Worm (Caenorhabditis elegans): ENCODE results near the gene lgg-1.

- TF ChIP-seq dpff-1 (tag; optimal IDR thresholded peaks at IDR 0.05) (no peak), rcor-1 (GFP tag; IDR thresholded peaks at IDR 0.05) (no peak), snpc-1.3 (tag; optimal IDR thresholded peaks at IDR 0.05; ENCODE audit: insufficient read depth) (no peak), unc-62 (GFP tag; optimal IDR thresholded peaks at IDR 0.05) (no peak), repo-1 (tag; optimal IDR thresholded peaks at IDR 0.05) (no peak), T26A5.8 (tag; optimal IDR thresholded peaks at IDR 0.05) (no peak), ekl-4 (GFP tag; IDR thresholded peaks at IDR 0.05) (no peak), nfya-1 (tag; optimal IDR thresholded peaks at IDR 0.05; ENCODE audit: borderline replicate concordance, insufficient read depth) (no peak), ama-1 (optimal IDR thresholded peaks at IDR 0.05) (no peak), ama-1 (GFP tag; optimal IDR thresholded peaks at IDR 0.05) (no peak), nhr-90 (tag; optimal IDR thresholded peaks at IDR 0.05) (no peak)
Observed at ce11 chrII:6303209-6303740, 44.2 kb downstream of the lgg-1 start, which contains the start of gene C29F5.1.

Measured in whole organism, young adult.